Worm (Caenorhabditis elegans) whole organism, mixed stage, embryonic: ENCODE data around the gene F13B12.7.

Experiments
- M03D4.4 ChIP-seq: sonication (generic microtip); optimal IDR thresholded peaks from 2 replicates; lab custom pipeline; 2017; ENCODE audit warnings: mild to moderate bottlenecking, missing genetic modification characterization, missing compliant biosample characterization
- bed-3 ChIP-seq: fragments of 200-800 bp; sonication (Bioruptor generic); optimal IDR thresholded peaks from 3 replicates; lab custom pipeline; 2018; ENCODE audit warnings: mild to moderate bottlenecking, missing genetic modification characterization, moderate library complexity, missing compliant biosample characterization
- blmp-1 ChIP-seq: fragments of 150-350 bp; optimal IDR thresholded peaks from 2 replicates; lab custom pipeline; 2014; ENCODE audit warnings: missing biosample characterization, missing genetic modification characterization
- ceh-39 ChIP-seq: fragments of 150-350 bp; optimal IDR thresholded peaks from 2 replicates; lab custom pipeline; 2014; ENCODE audit warnings: missing biosample characterization, missing genetic modification characterization
- ceh-43 ChIP-seq: fragments of 200-800 bp; sonication (Bioruptor generic); optimal IDR thresholded peaks from 2 replicates; lab custom pipeline; 2018; ENCODE audit warnings: mild to moderate bottlenecking, missing genetic modification characterization, moderate library complexity, missing compliant biosample characterization
- ces-1 ChIP-seq: fragments of 150-350 bp; optimal IDR thresholded peaks from 2 replicates; lab custom pipeline; 2014; ENCODE audit warnings: missing biosample characterization, missing genetic modification reagents, missing genetic modification characterization
- cnd-1 ChIP-seq: fragments of 200-800 bp; sonication (Bioruptor generic); optimal IDR thresholded peaks from 2 replicates; lab custom pipeline; 2018; ENCODE audit warnings: mild to moderate bottlenecking, missing genetic modification characterization, missing compliant biosample characterization
- elt-1 ChIP-seq: sonication (generic microtip); optimal IDR thresholded peaks from 2 replicates; lab custom pipeline; 2017; ENCODE audit warnings: missing genetic modification characterization, mild to moderate bottlenecking, missing compliant biosample characterization, antibody characterized with exemption, moderate library complexity, borderline replicate concordance; ENCODE audit not compliant: insufficient read depth
- flh-1 ChIP-seq: fragments of 200-800 bp; sonication (Bioruptor generic); optimal IDR thresholded peaks from 2 replicates; lab custom pipeline; 2018; ENCODE audit warnings: mild to moderate bottlenecking, missing genetic modification characterization, moderate library complexity, missing compliant biosample characterization
- ham-2 ChIP-seq: fragments of 200-800 bp; sonication (Bioruptor generic); optimal IDR thresholded peaks from 2 replicates; lab custom pipeline; 2018; ENCODE audit warnings: mild to moderate bottlenecking, missing genetic modification characterization, missing compliant biosample characterization
- hlh-1 ChIP-seq: fragments of 150-350 bp; optimal IDR thresholded peaks from 2 replicates; lab custom pipeline; 2014; ENCODE audit warnings: missing biosample characterization, missing genetic modification reagents, missing genetic modification characterization
- lin-13 ChIP-seq: fragments of 150-350 bp; optimal IDR thresholded peaks from 2 replicates; lab custom pipeline; 2014; ENCODE audit warnings: missing biosample characterization, missing genetic modification characterization
- lin-32 ChIP-seq: fragments of 200-800 bp; sonication (Bioruptor generic); optimal IDR thresholded peaks from 2 replicates; lab custom pipeline; 2018; ENCODE audit warnings: mild to moderate bottlenecking, missing genetic modification characterization, missing compliant biosample characterization
- lsy-2 ChIP-seq: fragments of 150-350 bp; optimal IDR thresholded peaks from 2 replicates; lab custom pipeline; 2014; ENCODE audit warnings: missing biosample characterization, missing genetic modification characterization
- mab-5 ChIP-seq: fragments of 150-350 bp; optimal IDR thresholded peaks from 2 replicates; lab custom pipeline; 2014; ENCODE audit warnings: missing biosample characterization, missing genetic modification characterization
- mep-1 ChIP-seq: fragments of 150-350 bp; optimal IDR thresholded peaks from 2 replicates; lab custom pipeline; 2017; ENCODE audit warnings: missing biosample characterization, missing genetic modification reagents, missing genetic modification characterization, inconsistent platforms
- mls-2 ChIP-seq: sonication (generic microtip); optimal IDR thresholded peaks from 2 replicates; lab custom pipeline; 2016; ENCODE audit warnings: mild to moderate bottlenecking, missing genetic modification characterization, moderate library complexity, missing compliant biosample characterization
- nhr-12 ChIP-seq: fragments of 150-350 bp; optimal IDR thresholded peaks from 2 replicates; lab custom pipeline; 2014; ENCODE audit warnings: missing biosample characterization, missing genetic modification characterization
- nhr-2 ChIP-seq: fragments of 150-350 bp; optimal IDR thresholded peaks from 2 replicates; lab custom pipeline; 2014; ENCODE audit warnings: missing biosample characterization, missing genetic modification characterization
- nhr-237 ChIP-seq: fragments of 150-350 bp; optimal IDR thresholded peaks from 2 replicates; lab custom pipeline; 2014; ENCODE audit warnings: missing biosample characterization, missing genetic modification characterization
- nhr-28 ChIP-seq: fragments of 150-350 bp; optimal IDR thresholded peaks from 2 replicates; lab custom pipeline; 2014; ENCODE audit warnings: missing biosample characterization, missing genetic modification characterization
- nhr-76 ChIP-seq: sonication (generic microtip); optimal IDR thresholded peaks from 2 replicates; lab custom pipeline; 2017; ENCODE audit warnings: missing biosample characterization, missing genetic modification characterization
- pha-4 ChIP-seq: fragments of 150-350 bp; optimal IDR thresholded peaks from 2 replicates; lab custom pipeline; 2018; ENCODE audit warnings: missing biosample characterization, missing genetic modification reagents, missing genetic modification characterization
- sem-2 ChIP-seq: fragments of 200-800 bp; sonication (Bioruptor generic); optimal IDR thresholded peaks from 2 replicates; lab custom pipeline; 2018; ENCODE audit warnings: mild to moderate bottlenecking, missing genetic modification characterization, missing compliant biosample characterization
- sptf-1 ChIP-seq: sonication (generic microtip); optimal IDR thresholded peaks from 2 replicates; lab custom pipeline; 2017; ENCODE audit warnings: mild to moderate bottlenecking, missing genetic modification characterization, moderate library complexity, missing compliant biosample characterization
- tbx-8 ChIP-seq: fragments of 200-800 bp; sonication (Bioruptor generic); optimal IDR thresholded peaks from 2 replicates; lab custom pipeline; 2018; ENCODE audit warnings: mild to moderate bottlenecking, missing genetic modification characterization, moderate library complexity, missing compliant biosample characterization
- unc-120 ChIP-seq: sonication (generic microtip); optimal IDR thresholded peaks from 2 replicates; lab custom pipeline; 2017; ENCODE audit warnings: missing genetic modification characterization, missing compliant biosample characterization; ENCODE audit not compliant: poor library complexity, severe bottlenecking
- unc-39 ChIP-seq: fragments of 150-350 bp; optimal IDR thresholded peaks from 2 replicates; lab custom pipeline; 2014; ENCODE audit warnings: missing biosample characterization, missing genetic modification characterization
- unc-62 ChIP-seq: fragments of 150-350 bp; optimal IDR thresholded peaks from 2 replicates; lab custom pipeline; 2014; ENCODE audit warnings: missing biosample characterization, missing genetic modification reagents, missing genetic modification characterization
- zip-8 ChIP-seq: fragments of 150-350 bp; optimal IDR thresholded peaks from 2 replicates; lab custom pipeline; 2014; ENCODE audit warnings: missing biosample characterization, missing genetic modification characterization

Gene F13B12.7

ce11 chrIV:10403193-10404058 is 40.2 kb upstream of the F13B12.7 start, which contains the start of gene gpa-7 (continued):
- no peak for TF ChIP-seq mab-5
- TF ChIP-seq tbx-8, result no peak
- no peak for TF ChIP-seq M03D4.4 (tag; lab: Kevin White, UChicago)

ce11 chrIV:10409377-10409776 is 34.2 kb upstream of the F13B12.7 start, which contains the start of gene rfk-1:
TSS of gene rfk-1 (minus strand) at chrIV:10409477.
- TF ChIP-seq M03D4.4 (tag; lab: Kevin White, UChicago), result no peak
- TF ChIP-seq nhr-237, result no peak
- no peak for TF ChIP-seq mls-2
- TF ChIP-seq ces-1 (GFP tag; lab: Kevin White, UChicago), result no peak
- no peak for TF ChIP-seq flh-1
- no peak for TF ChIP-seq cnd-1 (tag; lab: Kevin White, UChicago)
- no peak for TF ChIP-seq lin-13
- no peak for TF ChIP-seq ham-2 (GFP tag; lab: Kevin White, UChicago)
- TF ChIP-seq mep-1 (tag; lab: Kevin White, UChicago), result no peak
- TF ChIP-seq unc-39 (tag; lab: Kevin White, UChicago), result no peak
- no peak for TF ChIP-seq tbx-8
- TF ChIP-seq sem-2 (GFP tag; lab: Kevin White, UChicago), result no peak
- TF ChIP-seq nhr-2 (tag; lab: Kevin White, UChicago), result no peak
- no peak for TF ChIP-seq elt-1 (tag; lab: Kevin White, UChicago)
- no peak for TF ChIP-seq sptf-1 (tag; lab: Kevin White, UChicago)
- no peak for TF ChIP-seq nhr-76 (tag; lab: Kevin White, UChicago)
- no peak for TF ChIP-seq unc-120 (tag; lab: Kevin White, UChicago)
- no peak for TF ChIP-seq bed-3 (GFP tag; lab: Kevin White, UChicago)

- no peak for TF ChIP-seq mep-1 (tag; lab: Kevin White, UChicago)
- TF ChIP-seq mls-2, result no peak
- no peak for TF ChIP-seq nhr-2 (tag; lab: Kevin White, UChicago)
- no peak for TF ChIP-seq unc-62 (GFP tag; lab: Kevin White, UChicago)
- no peak for TF ChIP-seq lsy-2 (tag; lab: Kevin White, UChicago)
- no peak for TF ChIP-seq pha-4 (tag; lab: Kevin White, UChicago)
- no peak for TF ChIP-seq M03D4.4 (tag; lab: Kevin White, UChicago)
- no peak for TF ChIP-seq unc-39 (tag; lab: Kevin White, UChicago)
- no peak for TF ChIP-seq nhr-237
- TF ChIP-seq ham-2 (GFP tag; lab: Kevin White, UChicago), result no peak
- no peak for TF ChIP-seq zip-8 (tag; lab: Kevin White, UChicago)
- no peak for TF ChIP-seq sem-2 (GFP tag; lab: Kevin White, UChicago)
- TF ChIP-seq elt-1 (tag; lab: Kevin White, UChicago), result no peak
- TF ChIP-seq blmp-1 (tag; lab: Kevin White, UChicago), result no peak
- no peak for TF ChIP-seq tbx-8
- TF ChIP-seq lin-32 (GFP tag; lab: Kevin White, UChicago), result no peak
- TF ChIP-seq ceh-43 (GFP tag; lab: Kevin White, UChicago), result no peak
- no peak for TF ChIP-seq sptf-1 (tag; lab: Kevin White, UChicago)
Observed at ce11 chrIV:10413828-10414227, 29.8 kb upstream of the F13B12.7 start, which contains the start of gene R10H10.7. TSS of gene R10H10.7 (minus strand) at chrIV:10413928.

- TF ChIP-seq nhr-28 (tag; lab: Kevin White, UChicago) (no peak), sptf-1 (tag; lab: Kevin White, UChicago) (no peak), nhr-2 (tag; lab: Kevin White, UChicago) (no peak), flh-1 (no peak), cnd-1 (tag; lab: Kevin White, UChicago) (no peak), ceh-39 (tag; lab: Kevin White, UChicago) (no peak), nhr-76 (tag; lab: Kevin White, UChicago) (no peak), elt-1 (tag; lab: Kevin White, UChicago) (no peak), mep-1 (tag; lab: Kevin White, UChicago) (no peak), hlh-1 (tag; lab: Kevin White, UChicago) (no peak), unc-120 (tag; lab: Kevin White, UChicago) (no peak), nhr-12 (tag; lab: Kevin White, UChicago) (no peak), mls-2 (no peak), unc-39 (tag; lab: Kevin White, UChicago) (no peak)
Observed at ce11 chrIV:10417781-10418180, 25.8 kb upstream of the F13B12.7 start, which contains the start of gene F13B12.6. TSS of gene F13B12.6 (minus strand) at chrIV:10417881.
